Worm (Caenorhabditis elegans): ENCODE results near the gene W04G3.11.

The W04G3.11 gene

ce11 chrX:11047183-11047582 is 41.8 kb upstream of the W04G3.11 start, which contains the start of gene clc-1 (continued):
- TF ChIP-seq F37B4.10 (GFP tag; IDR thresholded peaks at IDR 0.05) (no peak), F55B11.4 (tag; optimal IDR thresholded peaks at IDR 0.05; ENCODE audit: borderline replicate concordance, insufficient read depth) (no peak), lsy-27 (tag; optimal IDR thresholded peaks at IDR 0.05; ENCODE audit: borderline replicate concordance, insufficient read depth) (no peak), aptf-2 (GFP tag; conservative IDR thresholded peaks at IDR 0.05) (no peak), Y56A3A.18 (GFP tag; IDR thresholded peaks at IDR 0.05) (no peak), C06A6.2 (GFP tag; conservative IDR thresholded peaks at IDR 0.05) (no peak), cebp-2 (GFP tag; IDR thresholded peaks at IDR 0.05) (no peak), chd-7 (tag; optimal IDR thresholded peaks at IDR 0.05) (no peak), lin-54 (GFP tag; optimal IDR thresholded peaks at IDR 0.05) (no peak), atf-7 (tag; optimal IDR thresholded peaks at IDR 0.05) (peak; percentile 72)

ce11 chrX:11050335-11050734 is 38.7 kb upstream of the W04G3.11 start:
- TF ChIP-seq nhr-120 (GFP tag; IDR thresholded peaks at IDR 0.05), result no peak
- no peak for TF ChIP-seq him-1 (tag; optimal IDR thresholded peaks at IDR 0.05)
- TF ChIP-seq pha-4 (tag; optimal IDR thresholded peaks at IDR 0.05), result no peak
- TF ChIP-seq lin-54 (GFP tag; optimal IDR thresholded peaks at IDR 0.05), result no peak
- no peak for TF ChIP-seq aptf-3 (GFP tag; IDR thresholded peaks at IDR 0.05)
- TF ChIP-seq snpc-4 (GFP tag; optimal IDR thresholded peaks at IDR 0.05), result no peak
- no peak for TF ChIP-seq snpc-4 (tag; optimal IDR thresholded peaks at IDR 0.05)
- no peak for TF ChIP-seq die-1 (tag; optimal IDR thresholded peaks at IDR 0.05)
- TF ChIP-seq fkh-3 (tag; optimal IDR thresholded peaks at IDR 0.05), result no peak
- peak; percentile 94 for TF ChIP-seq egrh-3 (GFP tag; IDR thresholded peaks at IDR 0.05)
- TF ChIP-seq lir-1 (GFP tag; conservative IDR thresholded peaks at IDR 0.05), result no peak
- TF ChIP-seq snpc-1.1 (tag; optimal IDR thresholded peaks at IDR 0.05; ENCODE audit: insufficient read depth), result no peak
- peak; percentile 50; the same call in 1 of the 2 replicates for TF ChIP-seq ekl-4 (GFP tag; IDR thresholded peaks at IDR 0.05)
- no peak for TF ChIP-seq B0336.3 (GFP tag; IDR thresholded peaks at IDR 0.05)
- TF ChIP-seq mel-28 (tag; optimal IDR thresholded peaks at IDR 0.05; ENCODE audit: borderline replicate concordance), result no peak

ce11 chrX:11053615-11054014 is 35.4 kb upstream of the W04G3.11 start, which contains the start of gene C09F12.2:
TSS of gene C09F12.2 (plus strand) at chrX:11053915.
- TF ChIP-seq nhr-120 (GFP tag; IDR thresholded peaks at IDR 0.05) (no peak), D2030.7 (GFP tag; IDR thresholded peaks at IDR 0.05) (no peak), hlh-12 (tag; optimal IDR thresholded peaks at IDR 0.05) (no peak), hmg-1.2 (GFP tag; IDR thresholded peaks at IDR 0.05) (no peak), Y67H2A.10 (GFP tag; conservative IDR thresholded peaks at IDR 0.05) (no peak), hrde-1 (tag; optimal IDR thresholded peaks at IDR 0.05; ENCODE audit: borderline replicate concordance) (no peak), madf-6 (GFP tag; IDR thresholded peaks at IDR 0.05) (no peak)

ce11 chrX:11057028-11057427 is 32.0 kb upstream of the W04G3.11 start, which contains the start of gene lpr-3:
TSS of gene lpr-3 (plus strand) at chrX:11057401.
- TF ChIP-seq C06A6.2 (GFP tag; conservative IDR thresholded peaks at IDR 0.05) (no peak), mes-4 (tag; optimal IDR thresholded peaks at IDR 0.05) (no peak), bed-1 (GFP tag; IDR thresholded peaks at IDR 0.05) (no peak), ztf-25 (GFP tag; IDR thresholded peaks at IDR 0.05) (no peak), die-1 (tag; optimal IDR thresholded peaks at IDR 0.05) (no peak), cebp-2 (GFP tag; IDR thresholded peaks at IDR 0.05) (no peak), Y95B8A.8 (GFP tag; IDR thresholded peaks at IDR 0.05) (no peak), lin-40 (tag; optimal IDR thresholded peaks at IDR 0.05) (no peak), F49E8.2 (tag; optimal IDR thresholded peaks at IDR 0.05; ENCODE audit: insufficient read depth) (no peak), K11D2.4 (GFP tag; IDR thresholded peaks at IDR 0.05) (no peak), madf-10 (tag; optimal IDR thresholded peaks at IDR 0.05) (no peak), F39B2.1 (GFP tag; IDR thresholded peaks at IDR 0.05) (no peak), ceh-100 (GFP tag; IDR thresholded peaks at IDR 0.05) (no peak), ztf-26 (tag; optimal IDR thresholded peaks at IDR 0.05) (no peak), B0035.1 (tag; optimal IDR thresholded peaks at IDR 0.05) (no peak), atf-7 (tag; optimal IDR thresholded peaks at IDR 0.05) (no peak), tbx-9 (tag; optimal IDR thresholded peaks at IDR 0.05; ENCODE audit: borderline replicate concordance) (no peak)
